Worm (Caenorhabditis elegans) whole organism, L2 larva: Measurements from ENCODE around the gene Y39B6A.25.

Experiments used
- C34F6.9 ChIP-seq: fragments of 150-350 bp; optimal IDR thresholded peaks from 2 replicates; lab custom pipeline; 2014; ENCODE audit warnings: missing biosample characterization, missing genetic modification characterization
- F13H6.1 ChIP-seq: sonication (generic microtip); optimal IDR thresholded peaks from 2 replicates; lab custom pipeline; 2016; ENCODE audit warnings: missing genetic modification characterization, missing compliant biosample characterization
- Y55F3AM.14 ChIP-seq: fragments of 200-800 bp; sonication (Bioruptor generic); optimal IDR thresholded peaks from 2 replicates; lab custom pipeline; 2018; ENCODE audit warnings: mild to moderate bottlenecking, missing genetic modification characterization, missing compliant biosample characterization
- ZK546.5 ChIP-seq: sonication (generic microtip); optimal IDR thresholded peaks from 2 replicates; lab custom pipeline; 2017; ENCODE audit warnings: missing biosample characterization, missing genetic modification characterization
- aly-2 ChIP-seq: fragments of 150-350 bp; optimal IDR thresholded peaks from 2 replicates; lab custom pipeline; 2014; ENCODE audit warnings: missing biosample characterization, missing genetic modification characterization
- ama-1 ChIP-seq: fragments of 150-350 bp; optimal IDR thresholded peaks from 2 replicates; lab custom pipeline; 2018; ENCODE audit warnings: inconsistent platforms
- blmp-1 ChIP-seq: sonication (generic microtip); optimal IDR thresholded peaks from 2 replicates; lab custom pipeline; 2017; ENCODE audit warnings: missing genetic modification characterization, mild to moderate bottlenecking, missing compliant biosample characterization, antibody characterized with exemption, moderate library complexity; ENCODE audit not compliant: insufficient read depth
- ceh-82 ChIP-seq: fragments of 150-350 bp; optimal IDR thresholded peaks from 2 replicates; lab custom pipeline; 2014; ENCODE audit warnings: missing biosample characterization, missing genetic modification characterization
- crh-2 ChIP-seq: sonication (generic microtip); optimal IDR thresholded peaks from 2 replicates; lab custom pipeline; 2017; ENCODE audit warnings: missing biosample characterization, missing genetic modification characterization
- dmd-4 ChIP-seq: sonication (generic microtip); optimal IDR thresholded peaks from 2 replicates; lab custom pipeline; 2017; ENCODE audit warnings: missing biosample characterization, missing genetic modification characterization
- egl-27 ChIP-seq: sonication (generic microtip); optimal IDR thresholded peaks from 3 replicates; lab custom pipeline; 2017; ENCODE audit warnings: missing biosample characterization, missing genetic modification reagents, missing genetic modification characterization
- elt-3 ChIP-seq: sonication (generic microtip); optimal IDR thresholded peaks from 2 replicates; lab custom pipeline; 2017; ENCODE audit warnings: missing biosample characterization, missing genetic modification characterization
- fos-1 ChIP-seq: fragments of 150-350 bp; optimal IDR thresholded peaks from 2 replicates; lab custom pipeline; 2014; ENCODE audit warnings: missing biosample characterization, missing genetic modification characterization
- gmeb-1 ChIP-seq: fragments of 150-350 bp; optimal IDR thresholded peaks from 2 replicates; lab custom pipeline; 2014; ENCODE audit warnings: missing biosample characterization, missing genetic modification characterization
- lin-11 ChIP-seq: fragments of 150-350 bp; sonication (generic microtip); optimal IDR thresholded peaks from 2 replicates; lab custom pipeline; 2014; ENCODE audit warnings: missing biosample characterization, missing genetic modification characterization, inconsistent platforms, mixed read lengths
- lin-39 ChIP-seq: fragments of 150-350 bp; optimal IDR thresholded peaks from 2 replicates; lab custom pipeline; 2014; ENCODE audit warnings: missing biosample characterization, missing genetic modification reagents, missing genetic modification characterization
- lsy-2 ChIP-seq, 2 experiments: fragments of 150-350 bp in 1 of 2; sonication (generic microtip) in 1 of 2; optimal IDR thresholded peaks; 2 replicates each; lab custom pipeline; 2014 to 2017; ENCODE audit warnings: missing biosample characterization in 2 of 2, missing genetic modification characterization in 2 of 2
- mbf-1 ChIP-seq: sonication (generic microtip); optimal IDR thresholded peaks from 2 replicates; lab custom pipeline; 2017; ENCODE audit warnings: missing biosample characterization, missing genetic modification characterization
- nhr-10 ChIP-seq: sonication (generic microtip); optimal IDR thresholded peaks from 2 replicates; lab custom pipeline; 2017; ENCODE audit warnings: missing biosample characterization, missing genetic modification characterization
- nhr-11 ChIP-seq: fragments of 150-350 bp; optimal IDR thresholded peaks from 2 replicates; lab custom pipeline; 2014; ENCODE audit warnings: missing biosample characterization, missing genetic modification characterization
- nhr-12 ChIP-seq: fragments of 150-350 bp; optimal IDR thresholded peaks from 2 replicates; lab custom pipeline; 2014; ENCODE audit warnings: missing biosample characterization, missing genetic modification characterization
- nhr-129 ChIP-seq: fragments of 150-350 bp; optimal IDR thresholded peaks from 2 replicates; lab custom pipeline; 2014; ENCODE audit warnings: missing biosample characterization, missing genetic modification characterization
- nhr-21 ChIP-seq: fragments of 150-350 bp; optimal IDR thresholded peaks from 2 replicates; lab custom pipeline; 2014; ENCODE audit warnings: missing biosample characterization, missing genetic modification characterization
- nhr-23 ChIP-seq: fragments of 150-350 bp; optimal IDR thresholded peaks from 2 replicates; lab custom pipeline; 2014; ENCODE audit warnings: missing biosample characterization, missing genetic modification reagents, missing genetic modification characterization
- nhr-6 ChIP-seq: fragments of 150-350 bp; optimal IDR thresholded peaks from 2 replicates; lab custom pipeline; 2014; ENCODE audit warnings: missing biosample characterization, missing genetic modification characterization
- nhr-77 ChIP-seq: fragments of 150-350 bp; optimal IDR thresholded peaks from 2 replicates; lab custom pipeline; 2014; ENCODE audit warnings: missing biosample characterization, missing genetic modification characterization
- sem-4 ChIP-seq: fragments of 150-350 bp; optimal IDR thresholded peaks from 2 replicates; lab custom pipeline; 2014; ENCODE audit warnings: missing biosample characterization, missing genetic modification reagents, missing genetic modification characterization
- sma-3 ChIP-seq: sonication (generic microtip); optimal IDR thresholded peaks from 2 replicates; lab custom pipeline; 2016; ENCODE audit warnings: missing genetic modification reagents, missing genetic modification characterization, missing compliant biosample characterization
- sma-9 ChIP-seq, 2 experiments: fragments of 150-350 bp in 1 of 2; sonication (generic microtip) in 1 of 2; optimal IDR thresholded peaks; 2 replicates each; lab custom pipeline; 2014 to 2016; ENCODE audit warnings: missing genetic modification characterization in 2 of 2, mild to moderate bottlenecking in 1 of 2, missing biosample characterization in 1 of 2, missing compliant biosample characterization in 1 of 2, missing genetic modification reagents in 1 of 2, moderate library complexity in 1 of 2
- unc-62 ChIP-seq: fragments of 150-350 bp; optimal IDR thresholded peaks from 2 replicates; lab custom pipeline; 2014; ENCODE audit warnings: missing biosample characterization, missing genetic modification reagents, missing genetic modification characterization
- zag-1 ChIP-seq: fragments of 150-350 bp; optimal IDR thresholded peaks from 2 replicates; lab custom pipeline; 2014; ENCODE audit warnings: missing biosample characterization, missing genetic modification characterization
- ztf-1 ChIP-seq: fragments of 200-800 bp; sonication (Bioruptor generic); conservative IDR thresholded peaks from 2 replicates; pipeline ENCODE4 v1.3.6; 2022; ENCODE audit warnings: missing genetic modification characterization, missing compliant biosample characterization
- ztf-11 ChIP-seq: sonication (generic microtip); optimal IDR thresholded peaks from 2 replicates; lab custom pipeline; 2017; ENCODE audit warnings: missing biosample characterization, missing genetic modification characterization
- ztf-4 ChIP-seq: fragments of 150-350 bp; optimal IDR thresholded peaks from 2 replicates; lab custom pipeline; 2014; ENCODE audit warnings: missing biosample characterization, missing genetic modification characterization

Y39B6A.25 gene

DNA sequence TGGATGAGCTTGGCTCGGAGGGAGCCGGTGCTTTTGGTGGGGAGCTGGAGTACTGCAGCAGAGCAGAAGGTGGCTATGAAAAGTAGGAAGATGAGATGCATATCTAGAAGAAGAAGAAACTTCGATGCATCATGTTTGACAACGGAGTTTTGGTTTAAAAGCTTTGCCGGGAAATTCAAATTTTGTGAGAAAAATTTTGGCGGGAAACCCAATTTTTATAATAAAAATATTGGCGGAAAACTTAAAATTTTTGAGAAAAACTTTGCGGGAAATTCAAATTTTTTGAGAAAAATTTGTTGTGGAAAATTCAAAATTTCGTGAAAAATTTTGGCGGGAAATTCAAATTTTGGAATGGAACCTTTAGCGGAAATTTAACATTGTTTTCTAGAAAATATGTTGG lies 18.5 kb downstream of the Y39B6A.25 start, which contains the start of gene asp-15:
Gene asp-15, minus strand, starts transcription at position 101 of the 400 bp plus-strand sequence.
- TF ChIP-seq fos-1 (no peak), C34F6.9 (tag; lab: Kevin White, UChicago) (no peak)

DNA sequence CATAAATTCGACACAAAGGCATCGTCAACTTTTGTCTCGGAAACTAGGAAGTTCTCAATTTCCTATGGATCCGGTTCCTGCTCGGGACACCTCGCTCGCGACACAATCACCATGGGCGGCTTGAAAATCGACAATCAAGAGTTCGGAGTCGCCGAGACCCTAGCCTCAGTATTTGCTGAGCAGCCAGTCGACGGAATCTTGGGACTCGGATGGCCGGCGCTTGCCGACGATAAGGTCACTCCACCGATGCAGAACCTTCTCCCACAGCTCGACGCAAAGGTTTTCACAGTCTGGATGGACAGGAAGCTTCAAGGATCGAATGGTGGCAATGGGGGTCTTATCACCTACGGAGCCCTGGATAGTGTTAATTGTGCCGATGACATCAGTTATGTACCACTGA lies 21.2 kb downstream of the Y39B6A.25 start:
- no peak for TF ChIP-seq nhr-77 (tag; lab: Kevin White, UChicago)
- TF ChIP-seq ZK546.5: no peak
- TF ChIP-seq dmd-4 (tag; lab: Kevin White, UChicago): no peak
- TF ChIP-seq ztf-1 (GFP tag; lab: Robert Waterston, UW): no peak
- TF ChIP-seq blmp-1 (tag; lab: Kevin White, UChicago): no peak
- TF ChIP-seq egl-27 (tag; lab: Kevin White, UChicago): no peak
- no peak for TF ChIP-seq nhr-129
- no peak for TF ChIP-seq lsy-2 (tag; optimal IDR thresholded peaks at IDR 0.05; lab: Kevin White, UChicago)
- TF ChIP-seq mbf-1 (tag; lab: Kevin White, UChicago): no peak
- no peak for TF ChIP-seq nhr-23 (tag; lab: Kevin White, UChicago)
- TF ChIP-seq sem-4 (tag; lab: Kevin White, UChicago): no peak
- TF ChIP-seq nhr-21: no peak
- no peak for TF ChIP-seq aly-2

DNA sequence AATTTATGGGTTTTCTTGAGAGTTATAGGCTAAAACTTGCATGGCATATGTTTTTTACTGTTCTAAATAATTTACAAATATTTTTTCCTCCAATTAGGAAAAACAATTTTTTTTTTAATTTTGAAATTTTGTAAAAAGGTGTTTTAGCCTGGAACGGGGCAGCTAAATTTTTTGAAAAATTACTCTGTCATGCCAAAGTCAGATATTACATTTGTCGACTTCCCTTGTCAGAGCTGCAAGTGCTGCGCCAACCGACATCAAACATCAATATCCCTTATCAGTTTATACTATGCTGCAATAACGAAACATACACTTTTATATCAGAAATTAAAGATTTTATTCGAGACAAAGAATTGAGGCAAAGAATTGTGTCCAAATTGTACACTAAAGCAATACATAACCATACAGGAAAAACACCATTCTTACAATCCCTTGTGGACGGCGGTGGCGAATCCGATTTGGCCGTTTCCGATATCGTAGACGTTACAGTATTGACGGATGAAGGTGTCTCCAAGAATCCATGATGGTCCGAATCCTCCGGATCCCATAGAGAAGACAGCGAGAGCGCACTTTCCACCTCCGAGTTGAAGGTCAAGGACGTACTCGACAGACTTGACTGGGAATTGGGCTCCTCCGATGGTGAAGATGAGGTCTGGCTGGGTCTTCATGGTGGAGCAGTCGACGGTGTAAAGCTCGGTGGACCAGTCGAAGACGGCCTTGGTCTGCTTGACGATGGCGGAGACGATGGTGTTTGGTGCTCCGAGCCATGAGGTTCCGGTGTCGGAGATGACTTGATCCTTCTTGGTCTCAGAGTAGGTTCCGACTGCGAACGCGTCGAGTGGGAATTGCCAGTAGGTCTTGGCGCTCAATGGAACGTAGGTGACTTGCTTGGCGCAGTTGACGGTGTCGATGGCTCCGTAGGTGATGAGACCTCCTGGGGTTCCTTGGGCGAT lies 23.2 kb downstream of the Y39B6A.25 start:
- TF ChIP-seq ama-1 (lab: Kevin White, UChicago) (peak; percentile 4), nhr-129 (peak; percentile 25), gmeb-1 (tag; lab: Kevin White, UChicago) (peak; percentile 48), crh-2 (peak; percentile 16), ZK546.5 (no peak), ceh-82 (no peak)

ce11 chrV:19050438-19050837 lies 24.2 kb downstream of the Y39B6A.25 start, which contains the start of gene asp-1:
asp-1 (minus strand) TSS chrV:19050752.
- TF ChIP-seq elt-3 (tag; lab: Kevin White, UChicago): no peak
- no peak for TF ChIP-seq nhr-23 (tag; lab: Kevin White, UChicago)
- TF ChIP-seq gmeb-1 (tag; lab: Kevin White, UChicago): peak; percentile 24
- no peak for TF ChIP-seq lin-39 (tag; lab: Kevin White, UChicago)
- TF ChIP-seq Y55F3AM.14: peak; percentile 9
- peak; percentile 10 for TF ChIP-seq nhr-129
- TF ChIP-seq, all 48 proteins: peak for 3

DNA sequence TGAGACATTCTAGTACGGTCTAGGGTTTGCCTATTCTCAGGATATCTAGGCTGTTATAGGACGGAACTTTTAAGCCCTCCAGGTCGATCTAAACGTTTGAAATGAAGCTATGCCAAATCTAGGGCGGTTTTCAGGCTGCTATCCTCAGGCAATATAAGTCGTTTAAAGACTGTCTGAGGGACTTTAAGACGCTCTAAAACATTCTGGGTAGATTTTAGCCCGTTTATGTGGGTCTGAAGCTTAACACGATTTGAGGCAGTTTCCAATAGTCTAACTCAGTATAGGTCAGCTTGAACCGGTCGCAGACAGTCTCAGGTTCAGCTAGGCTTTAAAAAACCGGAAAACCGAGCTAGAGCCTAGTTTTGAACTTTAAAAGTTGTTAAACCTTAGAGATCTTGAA lies 24.6 kb downstream of the Y39B6A.25 start:
- TF ChIP-seq zag-1 (tag; lab: Kevin White, UChicago) (no peak), F13H6.1 (tag; lab: Kevin White, UChicago) (no peak), unc-62 (GFP tag; lab: Kevin White, UChicago) (no peak), nhr-10 (tag; lab: Kevin White, UChicago) (no peak), nhr-11 (tag; lab: Kevin White, UChicago) (no peak), lin-11 (tag; lab: Kevin White, UChicago) (no peak), ztf-4 (tag; lab: Kevin White, UChicago) (no peak), nhr-12 (tag; lab: Kevin White, UChicago) (no peak), ztf-11 (tag; lab: Kevin White, UChicago) (no peak), nhr-129 (no peak), elt-3 (tag; lab: Kevin White, UChicago) (no peak), nhr-77 (tag; lab: Kevin White, UChicago) (no peak), gmeb-1 (tag; lab: Kevin White, UChicago) (no peak)

DNA sequence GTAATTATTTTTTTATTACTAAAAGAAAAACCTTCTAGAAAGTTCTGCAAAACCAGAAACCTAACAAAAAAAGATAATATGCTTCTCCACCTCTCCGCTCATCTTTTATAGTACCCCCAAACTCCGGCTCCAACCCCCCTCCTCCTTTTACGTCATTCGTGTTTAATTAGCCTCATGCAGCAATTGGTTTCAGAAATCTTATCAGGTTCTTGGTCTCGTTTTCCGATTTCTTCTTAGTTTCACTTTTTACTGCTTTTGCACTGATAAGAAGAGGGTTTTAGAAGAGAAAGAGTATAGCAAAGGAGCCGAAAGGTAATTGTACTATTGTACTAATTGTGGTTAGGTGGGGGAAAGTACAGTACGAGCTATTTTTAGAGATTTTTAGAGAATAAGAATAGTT lies 25.2 kb downstream of the Y39B6A.25 start:
- TF ChIP-seq fos-1 (peak; percentile 39), nhr-6 (tag; lab: Kevin White, UChicago) (no peak), sma-3 (no peak), ZK546.5 (no peak), nhr-12 (tag; lab: Kevin White, UChicago) (no peak), blmp-1 (tag; lab: Kevin White, UChicago) (peak; percentile 16), zag-1 (tag; lab: Kevin White, UChicago) (no peak), F13H6.1 (tag; lab: Kevin White, UChicago) (peak; percentile 16), crh-2 (peak; percentile 58), sma-9 (GFP tag; optimal IDR thresholded peaks at IDR 0.05; lab: Kevin White, UChicago) (peak; percentile 36), sma-9 (tag; optimal IDR thresholded peaks at IDR 0.05; lab: Kevin White, UChicago) (no peak)
